Fruit fly (Drosophila melanogaster) whole organism, embryonic: ENCODE measurements around the gene Snmp2.

Experiments
- CG11695 ChIP-seq: fragments of 200-800 bp; sonication (Bioruptor generic); IDR thresholded peaks from 3 replicates; pipeline ENCODE4 v1.3.6; 2022; ENCODE audit warnings: missing biosample characterization, missing genetic modification characterization
- CG12299 ChIP-seq: fragments of 200-800 bp; sonication (Bioruptor generic); optimal IDR thresholded peaks from 2 replicates; lab custom pipeline; 2018; ENCODE audit warnings: missing biosample characterization, mild to moderate bottlenecking, missing genetic modification characterization
- CG15011 ChIP-seq: fragments of 200-800 bp; sonication (Bioruptor generic); optimal IDR thresholded peaks from 3 replicates; lab custom pipeline; 2018; ENCODE audit warnings: missing biosample characterization, mild to moderate bottlenecking, missing genetic modification characterization
- CG1603 ChIP-seq: fragments of 200-800 bp; sonication (Bioruptor generic); optimal IDR thresholded peaks from 2 replicates; lab custom pipeline; 2019; ENCODE audit warnings: missing biosample characterization, mild to moderate bottlenecking, missing genetic modification characterization, moderate library complexity
- CG17186 ChIP-seq: fragments of 200-800 bp; sonication (Bioruptor generic); optimal IDR thresholded peaks from 3 replicates; lab custom pipeline; 2017; ENCODE audit warnings: missing biosample characterization, missing genetic modification reagents, missing genetic modification characterization
- CG2712 ChIP-seq: fragments of 200-800 bp; optimal IDR thresholded peaks from 3 replicates; lab custom pipeline; 2019; ENCODE audit warnings: missing biosample characterization, mild to moderate bottlenecking, missing genetic modification characterization, moderate library complexity
- CG4820 ChIP-seq: fragments of 200-800 bp; sonication (Bioruptor generic); optimal IDR thresholded peaks from 3 replicates; lab custom pipeline; 2016; ENCODE audit warnings: missing biosample characterization, missing genetic modification characterization
- CG5245 ChIP-seq: fragments of 200-800 bp; sonication (Bioruptor generic); optimal IDR thresholded peaks from 3 replicates; lab custom pipeline; 2016; ENCODE audit warnings: missing biosample characterization, missing genetic modification characterization
- CG8765 ChIP-seq: fragments of 200-800 bp; sonication (Bioruptor generic); IDR thresholded peaks from 2 replicates; pipeline ENCODE4 v1.3.6; 2022; ENCODE audit warnings: missing biosample characterization, missing genetic modification characterization
- CG8924 ChIP-seq: fragments of 200-800 bp; optimal IDR thresholded peaks from 3 replicates; lab custom pipeline; 2019; ENCODE audit warnings: missing biosample characterization, mild to moderate bottlenecking, missing genetic modification characterization, moderate library complexity
- CkIIα-i1 ChIP-seq: fragments of 200-800 bp; sonication (Bioruptor generic); IDR thresholded peaks from 2 replicates; pipeline ENCODE4 v1.3.6; 2022; ENCODE audit warnings: missing biosample characterization, missing genetic modification characterization
- D ChIP-seq, 2 experiments: fragments of 200-800 bp in 1 of 2; fragments of >200 bp in 1 of 2; sonication (Bioruptor generic) in 1 of 2; optimal IDR thresholded peaks; 2 replicates in 1 of 2; 3 replicates in 1 of 2; lab custom pipeline; 2017; ENCODE audit warnings: mild to moderate bottlenecking in 1 of 2, missing biosample characterization in 1 of 2, missing genetic modification characterization in 1 of 2, missing genetic modification reagents in 1 of 2
- Dad ChIP-seq: fragments of 200-800 bp; sonication (Bioruptor generic); optimal IDR thresholded peaks from 3 replicates; lab custom pipeline; 2016; ENCODE audit warnings: missing biosample characterization, missing genetic modification characterization
- Dip2 ChIP-seq: fragments of 200-800 bp; sonication (Bioruptor generic); IDR thresholded peaks from 2 replicates; pipeline ENCODE4 v1.3.6; 2022; ENCODE audit warnings: missing biosample characterization, missing genetic modification characterization
- Ets65A ChIP-seq: fragments of 200-800 bp; sonication (Bioruptor generic); peaks from one replicate; lab custom pipeline; 2016; ENCODE audit warnings: missing biosample characterization, missing genetic modification characterization
- GATAe ChIP-seq: fragments of 200-800 bp; sonication (Bioruptor generic); conservative IDR thresholded peaks from 2 replicates; pipeline ENCODE4 v1.3.6; 2022; ENCODE audit warnings: missing biosample characterization, missing genetic modification characterization
- H15 ChIP-seq: fragments of 200-800 bp; sonication (Bioruptor generic); IDR thresholded peaks from 3 replicates; pipeline ENCODE4 v1.3.6; 2022; ENCODE audit warnings: missing biosample characterization, missing genetic modification characterization
- H2.0 ChIP-seq: fragments of 200-800 bp; sonication (Bioruptor generic); IDR thresholded peaks from 2 replicates; pipeline ENCODE4 v1.3.6; 2022; ENCODE audit warnings: missing biosample characterization, missing genetic modification characterization
- HLHmδ ChIP-seq: fragments of 200-800 bp; sonication (Bioruptor generic); optimal IDR thresholded peaks from 2 replicates; lab custom pipeline; 2018; ENCODE audit warnings: missing biosample characterization, mild to moderate bottlenecking, missing genetic modification characterization, moderate library complexity
- Hr51 ChIP-seq, 2 experiments: fragments of 200-800 bp; sonication (Bioruptor generic); optimal IDR thresholded peaks; 2 replicates in 1 of 2; 3 replicates in 1 of 2; lab custom pipeline; 2016 to 2018; ENCODE audit warnings: missing biosample characterization in 2 of 2, missing genetic modification characterization in 2 of 2, mild to moderate bottlenecking in 1 of 2, moderate library complexity in 1 of 2
- Lim3 ChIP-seq: fragments of 200-800 bp; sonication (Bioruptor generic); IDR thresholded peaks from 2 replicates; pipeline ENCODE4 v1.3.6; 2022; ENCODE audit warnings: missing biosample characterization, missing genetic modification characterization
- Med ChIP-seq: fragments of 200-800 bp; sonication (Bioruptor generic); peaks from one replicate; lab custom pipeline; 2016; ENCODE audit warnings: missing biosample characterization, missing genetic modification characterization, mild to moderate bottlenecking, inconsistent platforms, moderate library complexity
- NC2α ChIP-seq: fragments of 200-800 bp; sonication (Bioruptor generic); optimal IDR thresholded peaks from 2 replicates; lab custom pipeline; 2016; ENCODE audit warnings: missing biosample characterization, missing genetic modification characterization
- Nf-YC ChIP-seq: fragments of 200-800 bp; optimal IDR thresholded peaks from 3 replicates; lab custom pipeline; 2019; ENCODE audit warnings: missing biosample characterization, mild to moderate bottlenecking, missing genetic modification characterization, moderate library complexity
- Oaz ChIP-seq: fragments of 200-800 bp; sonication (Bioruptor generic); IDR thresholded peaks from 2 replicates; pipeline ENCODE4 v1.3.6; 2022; ENCODE audit warnings: missing biosample characterization, missing genetic modification characterization
- Opbp ChIP-seq: fragments of 200-800 bp; sonication (Bioruptor generic); IDR thresholded peaks from 3 replicates; pipeline ENCODE4 v1.3.6; 2022; ENCODE audit warnings: missing biosample characterization, missing genetic modification characterization; ENCODE audit not compliant: partially characterized antibody
- Ptx1 ChIP-seq: fragments of 200-800 bp; sonication (Bioruptor generic); IDR thresholded peaks from 2 replicates; pipeline ENCODE4 v1.3.6; 2022; ENCODE audit warnings: missing biosample characterization, missing genetic modification characterization
- Sox102F ChIP-seq: fragments of 200-800 bp; sonication (Bioruptor generic); optimal IDR thresholded peaks from 2 replicates; lab custom pipeline; 2018; ENCODE audit warnings: missing biosample characterization, mild to moderate bottlenecking, missing genetic modification characterization, moderate library complexity
- Xbp1 ChIP-seq: fragments of 200-800 bp; sonication (Bioruptor generic); optimal IDR thresholded peaks from 3 replicates; lab custom pipeline; 2016; ENCODE audit warnings: missing biosample characterization, mild to moderate bottlenecking, missing genetic modification characterization
- ci ChIP-seq: fragments of 200-800 bp; sonication (Bioruptor generic); IDR thresholded peaks from 3 replicates; pipeline ENCODE4 v1.3.6; 2022; ENCODE audit warnings: missing biosample characterization, missing genetic modification characterization
- crp ChIP-seq, 2 experiments: fragments of 200-800 bp; sonication (Bioruptor generic); optimal IDR thresholded peaks; 2 replicates in 1 of 2; 3 replicates in 1 of 2; lab custom pipeline; 2017; ENCODE audit warnings: missing biosample characterization in 2 of 2, missing genetic modification characterization in 2 of 2, mild to moderate bottlenecking in 1 of 2, moderate library complexity in 1 of 2
- dati ChIP-seq: fragments of 200-800 bp; sonication (Bioruptor generic); IDR thresholded peaks from 2 replicates; pipeline ENCODE4 v1.3.6; 2022; ENCODE audit warnings: missing biosample characterization, missing genetic modification characterization
- dmrt11E ChIP-seq: fragments of 200-800 bp; sonication (Bioruptor generic); optimal IDR thresholded peaks from 3 replicates; lab custom pipeline; 2018; ENCODE audit warnings: missing biosample characterization, mild to moderate bottlenecking, missing genetic modification characterization, moderate library complexity
- dysf ChIP-seq: fragments of 200-800 bp; sonication (Bioruptor generic); IDR thresholded peaks from 3 replicates; pipeline ENCODE4 v1.3.6; 2022; ENCODE audit warnings: missing biosample characterization, missing genetic modification characterization
- esg ChIP-seq: fragments of 200-800 bp; sonication (Bioruptor generic); conservative IDR thresholded peaks from 2 replicates; pipeline ENCODE4 v1.3.6; 2022; ENCODE audit warnings: missing biosample characterization, missing genetic modification characterization
- exex ChIP-seq: fragments of 200-800 bp; sonication (Bioruptor generic); optimal IDR thresholded peaks from 4 replicates; lab custom pipeline; 2018; ENCODE audit warnings: missing biosample characterization, mild to moderate bottlenecking, missing genetic modification characterization, moderate library complexity
- grn ChIP-seq: fragments of 200-800 bp; sonication (Bioruptor generic); optimal IDR thresholded peaks from 3 replicates; lab custom pipeline; 2017; ENCODE audit warnings: missing biosample characterization, missing genetic modification characterization
- kni ChIP-seq: fragments of 200-800 bp; sonication (Bioruptor generic); optimal IDR thresholded peaks from 3 replicates; lab custom pipeline; 2017; ENCODE audit warnings: mild to moderate bottlenecking, missing biosample characterization, missing genetic modification reagents, missing genetic modification characterization
- knrl ChIP-seq: fragments of 200-800 bp; sonication (Bioruptor generic); IDR thresholded peaks from 3 replicates; pipeline ENCODE4 v1.3.6; 2022; ENCODE audit warnings: missing biosample characterization, missing genetic modification characterization; ENCODE audit not compliant: partially characterized antibody
- lmd ChIP-seq: fragments of 200-800 bp; sonication (Bioruptor generic); IDR thresholded peaks from 2 replicates; pipeline ENCODE4 v1.3.6; 2022; ENCODE audit warnings: missing biosample characterization, missing genetic modification characterization
- nerfin-1 ChIP-seq: fragments of 200-800 bp; sonication (Bioruptor generic); optimal IDR thresholded peaks from 3 replicates; lab custom pipeline; 2019; ENCODE audit warnings: missing biosample characterization, mild to moderate bottlenecking, missing genetic modification characterization, moderate library complexity
- onecut ChIP-seq: fragments of 200-800 bp; sonication (Bioruptor generic); IDR thresholded peaks from 2 replicates; pipeline ENCODE4 v1.3.6; 2022; ENCODE audit warnings: missing biosample characterization, missing genetic modification characterization
- pho ChIP-seq: fragments of 200-800 bp; sonication (Bioruptor generic); optimal IDR thresholded peaks from 2 replicates; lab custom pipeline; 2016; ENCODE audit warnings: missing biosample characterization, missing genetic modification characterization
- ranshi ChIP-seq: fragments of 200-800 bp; sonication (Bioruptor generic); IDR thresholded peaks from 2 replicates; pipeline ENCODE4 v1.3.6; 2022; ENCODE audit warnings: missing biosample characterization, missing genetic modification characterization
- sima ChIP-seq: fragments of 200-800 bp; sonication (Bioruptor generic); optimal IDR thresholded peaks from 2 replicates; lab custom pipeline; 2016; ENCODE audit warnings: missing biosample characterization, missing genetic modification characterization
- sisA ChIP-seq: fragments of 200-800 bp; sonication (Bioruptor generic); IDR thresholded peaks from 2 replicates; pipeline ENCODE4 v1.3.6; 2022; ENCODE audit warnings: missing biosample characterization, missing genetic modification characterization
- slou ChIP-seq: fragments of 200-800 bp; sonication (Bioruptor generic); optimal IDR thresholded peaks from 3 replicates; lab custom pipeline; 2016; ENCODE audit warnings: missing biosample characterization, missing genetic modification characterization
- sr ChIP-seq: fragments of 200-800 bp; sonication (Bioruptor generic); IDR thresholded peaks from 3 replicates; pipeline ENCODE4 v1.3.6; 2022; ENCODE audit warnings: missing biosample characterization, missing genetic modification characterization
- tio ChIP-seq: fragments of 200-800 bp; sonication (Bioruptor generic); optimal IDR thresholded peaks from 2 replicates; lab custom pipeline; 2017; ENCODE audit warnings: missing biosample characterization, missing genetic modification characterization, inconsistent platforms
- twi ChIP-seq: fragments of 200-800 bp; optimal IDR thresholded peaks from 2 replicates; lab custom pipeline; 2019; ENCODE audit warnings: missing biosample characterization, mild to moderate bottlenecking, missing genetic modification characterization, moderate library complexity
- unc-4 ChIP-seq: fragments of 200-800 bp; sonication (Bioruptor generic); IDR thresholded peaks from 2 replicates; pipeline ENCODE4 v1.3.6; 2022; ENCODE audit warnings: missing biosample characterization, missing genetic modification characterization; ENCODE audit not compliant: partially characterized antibody

The Snmp2 gene

dm6 chr3L:7792249-7792648 lies 49.4 kb upstream of the Snmp2 start (continued):
- no peak for TF ChIP-seq nerfin-1 (tag; lab: Kevin White, UChicago)
- TF ChIP-seq dati (GFP tag; lab: Robert Waterston, UW) = no peak
- no peak for TF ChIP-seq CG8924
- TF ChIP-seq Nf-YC (tag; lab: Kevin White, UChicago) = no peak
- no peak for TF ChIP-seq HLHmδ
- no peak for TF ChIP-seq H2.0 (GFP tag; lab: Robert Waterston, UW)
- no peak for TF ChIP-seq CG1603 (tag; lab: Kevin White, UChicago)
- TF ChIP-seq Opbp (GFP tag; lab: Robert Waterston, UW) = no peak
- TF ChIP-seq grn = no peak
- TF ChIP-seq Ets65A (GFP tag; lab: Kevin White, UChicago) = no peak
- TF ChIP-seq sr (GFP tag; lab: Robert Waterston, UW) = no peak
- TF ChIP-seq sisA (GFP tag; lab: Robert Waterston, UW) = 0 out of 2 replicates have a peak, but pooled peaks have one; percentile 10
- TF ChIP-seq CkIIα-i1 (GFP tag; lab: Robert Waterston, UW) = no peak
- no peak for TF ChIP-seq sima
- TF ChIP-seq unc-4 (GFP tag; lab: Robert Waterston, UW) = no peak
- no peak for TF ChIP-seq CG5245 (GFP tag; lab: Kevin White, UChicago)
- TF ChIP-seq Med = peak; percentile 75
- TF ChIP-seq esg = no peak
- no peak for TF ChIP-seq kni (GFP tag; lab: Kevin White, UChicago)
- TF ChIP-seq ranshi (GFP tag; lab: Robert Waterston, UW) = 0 out of 2 replicates have a peak, but pooled peaks have one; percentile 14
- TF ChIP-seq NC2α (GFP tag; lab: Kevin White, UChicago) = no peak
- TF ChIP-seq Dad = no peak
- TF ChIP-seq tio (GFP tag; lab: Kevin White, UChicago) = peak; percentile 3
- no peak for TF ChIP-seq CG17186 (GFP tag; lab: Kevin White, UChicago)
- TF ChIP-seq dmrt11E = no peak
- no peak for TF ChIP-seq pho (GFP tag; lab: Kevin White, UChicago)
- TF ChIP-seq twi (tag; lab: Kevin White, UChicago) = no peak
- TF ChIP-seq slou (GFP tag; lab: Kevin White, UChicago) = no peak
- TF ChIP-seq knrl = no peak
- peak; percentile 2 for TF ChIP-seq CG2712
- TF ChIP-seq H15 (GFP tag; lab: Robert Waterston, UW) = no peak
- TF ChIP-seq Lim3 = no peak
- no peak for TF ChIP-seq CG8765 (GFP tag; lab: Robert Waterston, UW)
- no peak for TF ChIP-seq CG15011 (GFP tag; lab: Kevin White, UChicago)
- 0 out of 3 replicates have a peak, but pooled peaks have one; percentile 9 for TF ChIP-seq CG11695
- TF ChIP-seq onecut = no peak
- TF ChIP-seq Xbp1 (GFP tag; lab: Kevin White, UChicago) = no peak
- TF ChIP-seq CG12299 (tag; lab: Kevin White, UChicago) = no peak
- TF ChIP-seq Sox102F (GFP tag; lab: Kevin White, UChicago) = peak; percentile 51
- peak; percentile 43 for TF ChIP-seq lmd (GFP tag; lab: Robert Waterston, UW)
- no peak for TF ChIP-seq dysf (GFP tag; lab: Robert Waterston, UW)
- TF ChIP-seq ci = no peak
- TF ChIP-seq crp (GFP tag; optimal IDR thresholded peaks at IDR 0.05; lab: Kevin White, UChicago) = no peak
- no peak for TF ChIP-seq GATAe (GFP tag; lab: Robert Waterston, UW)
- no peak for TF ChIP-seq D (optimal IDR thresholded peaks at IDR 0.05; lab: Kevin White, UChicago)
- TF ChIP-seq D (GFP tag; optimal IDR thresholded peaks at IDR 0.05; lab: Kevin White, UChicago) = no peak
- TF ChIP-seq exex (tag; lab: Kevin White, UChicago) = no peak
- peak in 1 of 2 experiments; percentile 24 for TF ChIP-seq Hr51 (GFP tag; optimal IDR thresholded peaks at IDR 0.05; lab: Kevin White, UChicago)
- TF ChIP-seq Ptx1 = peak; percentile 36; the same call in 1 of the 2 replicates
- TF ChIP-seq Oaz (GFP tag; lab: Robert Waterston, UW) = no peak; the same call in 1 of the 2 replicates
- no peak for TF ChIP-seq Dip2 (GFP tag; lab: Robert Waterston, UW)
- no peak for TF ChIP-seq CG4820
